Fruit fly (Drosophila melanogaster): ENCODE measurements around the gene Pgant5.

- TF ChIP-seq CG7101 (tag; optimal IDR thresholded peaks at IDR 0.05) (no peak), ovo (GFP tag; optimal IDR thresholded peaks at IDR 0.05) (no peak), CG1620 (GFP tag; optimal IDR thresholded peaks at IDR 0.05) (no peak), pad (GFP tag; optimal IDR thresholded peaks at IDR 0.05) (no peak), Crg-1 (GFP tag; optimal IDR thresholded peaks at IDR 0.05) (no peak), bab1 (GFP tag; optimal IDR thresholded peaks at IDR 0.05) (no peak), toe (GFP tag; optimal IDR thresholded peaks at IDR 0.05) (no peak), cic (GFP tag; optimal IDR thresholded peaks at IDR 0.05) (no peak), CG11617 (GFP tag; optimal IDR thresholded peaks at IDR 0.05) (no peak), cnc (optimal IDR thresholded peaks at IDR 0.05) (no peak), Hr96 (GFP tag; optimal IDR thresholded peaks at IDR 0.05) (no peak)
Observed at dm6 chr2L:5088649-5089270, 4.6 kb downstream of the Pgant5 start.
